Worm (Caenorhabditis elegans): Measurements from ENCODE around the gene tag-294.

DNA sequence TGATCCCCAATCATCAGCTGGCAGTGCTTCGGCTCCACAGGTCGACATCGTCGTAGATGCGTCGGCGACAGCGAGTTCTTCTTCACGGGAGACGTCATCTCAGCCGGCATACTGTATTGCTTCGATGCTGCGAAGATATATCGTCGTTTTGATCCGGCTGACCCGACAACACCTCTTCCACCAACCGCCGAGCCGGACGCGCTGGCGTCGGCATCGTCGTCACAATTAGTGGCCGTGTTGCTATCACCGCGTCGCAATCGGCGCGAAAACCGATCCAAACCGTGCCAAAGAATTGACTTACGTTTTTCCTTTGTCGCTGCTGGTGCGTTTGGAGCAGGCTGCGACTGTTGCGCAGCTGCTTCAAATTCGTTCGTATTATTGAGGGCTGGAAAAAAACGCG lies 37.0 kb downstream of the tag-294 start:
- TF ChIP-seq cog-1 (tag; optimal IDR thresholded peaks at IDR 0.05) (no peak), tab-1 (GFP tag; IDR thresholded peaks at IDR 0.05) (no peak), ref-1 (GFP tag; conservative IDR thresholded peaks at IDR 0.05) (no peak), ztf-23 (GFP tag; IDR thresholded peaks at IDR 0.05) (no peak), flt-1 (GFP tag; IDR thresholded peaks at IDR 0.05) (no peak), klf-2 (GFP tag; conservative IDR thresholded peaks at IDR 0.05) (no peak), ztf-29 (GFP tag; IDR thresholded peaks at IDR 0.05) (no peak), T22C8.4 (GFP tag; IDR thresholded peaks at IDR 0.05) (no peak)

Data from whole organism, midembryonic.